Worm (Caenorhabditis elegans) whole organism, midembryonic: ENCODE results near the gene cox-10.

Experiments used
- flt-1 ChIP-seq: fragments of 200-800 bp; sonication (Bioruptor generic); IDR thresholded peaks from 2 replicates; pipeline ENCODE4 v1.3.6; 2022; ENCODE audit warnings: missing genetic modification characterization, missing compliant biosample characterization
- klf-2 ChIP-seq: fragments of 200-800 bp; sonication (Bioruptor generic); conservative IDR thresholded peaks from 2 replicates; pipeline ENCODE4 v1.3.6; 2022; ENCODE audit warnings: missing genetic modification reagents, missing genetic modification characterization, missing compliant biosample characterization
- ref-1 ChIP-seq: fragments of 200-800 bp; sonication (Bioruptor generic); conservative IDR thresholded peaks from 2 replicates; pipeline ENCODE4 v1.3.6; 2022; ENCODE audit warnings: missing genetic modification reagents, missing genetic modification characterization, missing compliant biosample characterization
- tab-1 ChIP-seq: fragments of 200-800 bp; sonication (Bioruptor generic); IDR thresholded peaks from 2 replicates; pipeline ENCODE4 v1.3.6; 2022; ENCODE audit warnings: missing genetic modification characterization, missing compliant biosample characterization

DNA sequence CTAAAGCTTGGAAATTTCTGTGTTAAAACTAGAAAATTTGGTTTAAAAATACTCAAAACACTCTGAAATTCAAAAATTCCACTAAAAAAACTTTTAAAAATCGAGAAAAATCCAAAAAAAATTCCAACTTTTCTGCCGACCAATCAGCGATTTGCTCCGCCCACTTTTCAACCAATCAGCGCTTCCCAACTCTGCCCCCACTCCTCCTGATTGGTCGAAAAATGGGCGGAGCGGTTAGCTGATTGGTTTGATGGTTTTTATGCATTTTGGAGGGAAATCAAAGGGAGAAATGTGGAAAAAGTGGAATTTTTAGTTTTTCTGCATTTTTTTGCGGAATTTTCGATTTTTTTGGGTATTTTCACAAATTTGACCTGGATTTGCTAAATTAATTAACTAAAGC lies 42.3 kb downstream of the cox-10 start:
- TF ChIP-seq klf-2 (GFP tag; lab: Robert Waterston, UW) (no peak), ref-1 (GFP tag; lab: Robert Waterston, UW) (no peak), flt-1 (GFP tag; lab: Robert Waterston, UW) (no peak), tab-1 (GFP tag; lab: Robert Waterston, UW) (no peak)
